Worm (Caenorhabditis elegans) whole organism, L4 larva: ENCODE results near the gene F59A6.2.

Experiments
- D1046.2 ChIP-seq: fragments of 200-800 bp; sonication (Bioruptor generic); IDR thresholded peaks from 2 replicates; pipeline ENCODE4 v1.3.6; 2022; ENCODE audit warnings: missing genetic modification characterization, missing compliant biosample characterization
- F44E2.7 ChIP-seq: fragments of 200-800 bp; sonication (Bioruptor generic); IDR thresholded peaks from 2 replicates; pipeline ENCODE4 v2.1.2; 2022; ENCODE audit warnings: missing genetic modification characterization, missing compliant biosample characterization
- T20F7.1 ChIP-seq: fragments of 200-800 bp; sonication (Bioruptor generic); optimal IDR thresholded peaks from 2 replicates; lab custom pipeline; 2018; ENCODE audit warnings: mild to moderate bottlenecking, missing genetic modification characterization, missing compliant biosample characterization
- Y105C5A.15 ChIP-seq: fragments of 200-800 bp; sonication (Bioruptor generic); IDR thresholded peaks from 2 replicates; pipeline ENCODE4 v1.3.6; 2022; ENCODE audit warnings: missing genetic modification characterization, missing compliant biosample characterization
- Y5F2A.4 ChIP-seq: fragments of 200-800 bp; sonication (Bioruptor generic); optimal IDR thresholded peaks from 2 replicates; lab custom pipeline; 2018; ENCODE audit warnings: mild to moderate bottlenecking, missing genetic modification characterization, missing compliant biosample characterization
- Y75B8A.6 ChIP-seq: fragments of 200-800 bp; sonication (Bioruptor generic); IDR thresholded peaks from 2 replicates; pipeline ENCODE4 v1.3.6; 2022; ENCODE audit warnings: missing genetic modification reagents, missing genetic modification characterization, missing compliant biosample characterization
- aha-1 ChIP-seq: fragments of 150-350 bp; peaks from one replicate; lab custom pipeline; 2014; ENCODE audit warnings: missing biosample characterization, missing genetic modification characterization
- aly-2 ChIP-seq: sonication (generic microtip); optimal IDR thresholded peaks from 2 replicates; lab custom pipeline; 2018; ENCODE audit warnings: missing biosample characterization, missing genetic modification characterization
- attf-4 ChIP-seq: sonication (generic microtip); optimal IDR thresholded peaks from 3 replicates; lab custom pipeline; 2017; ENCODE audit warnings: missing biosample characterization, missing genetic modification characterization
- ceh-28 ChIP-seq: fragments of 150-350 bp; optimal IDR thresholded peaks from 2 replicates; lab custom pipeline; 2014; ENCODE audit warnings: missing biosample characterization, missing genetic modification reagents, missing genetic modification characterization
- ceh-82 ChIP-seq: sonication (generic microtip); optimal IDR thresholded peaks from 2 replicates; lab custom pipeline; 2017; ENCODE audit warnings: missing biosample characterization, missing genetic modification characterization
- cey-2 ChIP-seq: sonication (generic microtip); optimal IDR thresholded peaks from 3 replicates; lab custom pipeline; 2017; ENCODE audit warnings: missing genetic modification characterization, mild to moderate bottlenecking, missing compliant biosample characterization, antibody characterized with exemption, borderline replicate concordance; ENCODE audit not compliant: insufficient read depth
- daf-12 ChIP-seq: fragments of 150-350 bp; optimal IDR thresholded peaks from 2 replicates; lab custom pipeline; 2014; ENCODE audit warnings: missing biosample characterization, missing genetic modification reagents, missing genetic modification characterization
- daf-16 ChIP-seq, 3 experiments: sonication (generic microtip); optimal IDR thresholded peaks; 2 replicates each; lab custom pipeline; 2016 to 2017; ENCODE audit warnings: missing genetic modification characterization in 3 of 3, missing genetic modification reagents in 3 of 3, mild to moderate bottlenecking in 2 of 3, missing compliant biosample characterization in 2 of 3, missing biosample characterization in 1 of 3, moderate library complexity in 1 of 3
- daf-19 ChIP-seq: fragments of 200-800 bp; sonication (Bioruptor generic); conservative IDR thresholded peaks from 2 replicates; pipeline ENCODE4 v1.3.6; 2022; ENCODE audit warnings: missing genetic modification characterization, missing compliant biosample characterization
- dmd-6 ChIP-seq: fragments of 200-800 bp; sonication (Bioruptor generic); IDR thresholded peaks from 2 replicates; pipeline ENCODE4 v1.3.6; 2022; ENCODE audit warnings: missing genetic modification reagents, missing genetic modification characterization, missing compliant biosample characterization
- duxl-1 ChIP-seq: sonication (generic microtip); optimal IDR thresholded peaks from 2 replicates; lab custom pipeline; 2016; ENCODE audit warnings: mild to moderate bottlenecking, missing genetic modification characterization, moderate library complexity, missing compliant biosample characterization; ENCODE audit not compliant: poor library complexity
- dve-1 ChIP-seq: sonication (generic microtip); optimal IDR thresholded peaks from 2 replicates; lab custom pipeline; 2017; ENCODE audit warnings: antibody characterized with exemption, mild to moderate bottlenecking, missing genetic modification characterization, missing compliant biosample characterization; ENCODE audit not compliant: insufficient read depth
- egl-27 ChIP-seq: sonication (generic microtip); optimal IDR thresholded peaks from 3 replicates; lab custom pipeline; 2017; ENCODE audit warnings: missing biosample characterization, missing genetic modification reagents, missing genetic modification characterization
- fkh-10 ChIP-seq: fragments of 150-350 bp; optimal IDR thresholded peaks from 2 replicates; lab custom pipeline; 2014; ENCODE audit warnings: missing biosample characterization, missing genetic modification reagents, missing genetic modification characterization
- hif-1 ChIP-seq, 2 experiments: sonication (generic microtip); optimal IDR thresholded peaks; 2 replicates each; lab custom pipeline; 2016 to 2017; ENCODE audit warnings: missing compliant biosample characterization in 2 of 2, missing genetic modification characterization in 2 of 2, missing genetic modification reagents in 2 of 2, missing genotype in 2 of 2, mild to moderate bottlenecking in 1 of 2
- hlh-30 ChIP-seq: sonication (generic microtip); optimal IDR thresholded peaks from 2 replicates; lab custom pipeline; 2017; ENCODE audit warnings: antibody characterized with exemption, mild to moderate bottlenecking, missing genetic modification characterization, missing compliant biosample characterization; ENCODE audit not compliant: insufficient read depth
- jun-1 ChIP-seq: fragments of 150-350 bp; optimal IDR thresholded peaks from 2 replicates; lab custom pipeline; 2014; ENCODE audit warnings: missing biosample characterization, missing genetic modification reagents, missing genetic modification characterization
- lin-13 ChIP-seq: fragments of 150-350 bp; optimal IDR thresholded peaks from 2 replicates; lab custom pipeline; 2014; ENCODE audit warnings: missing biosample characterization, missing genetic modification reagents, missing genetic modification characterization
- nhr-237 ChIP-seq: sonication (generic microtip); optimal IDR thresholded peaks from 2 replicates; lab custom pipeline; 2017; ENCODE audit warnings: missing biosample characterization, missing genetic modification characterization
- nhr-6 ChIP-seq: fragments of 150-350 bp; optimal IDR thresholded peaks from 2 replicates; lab custom pipeline; 2014; ENCODE audit warnings: missing biosample characterization, missing genetic modification characterization
- nhr-77 ChIP-seq: fragments of 150-350 bp; optimal IDR thresholded peaks from 2 replicates; lab custom pipeline; 2014; ENCODE audit warnings: missing biosample characterization, missing genetic modification characterization
- pha-4 ChIP-seq, 2 experiments: fragments of 150-350 bp in 1 of 2; fragments of 200-800 bp in 1 of 2; sonication (Bioruptor generic) in 1 of 2; IDR thresholded peaks in 1 of 2; optimal IDR thresholded peaks in 1 of 2; 2 replicates each; pipeline versions ENCODE4 v1.3.6 to Lab custom; 2014 to 2022; ENCODE audit warnings: missing genetic modification characterization in 2 of 2, missing genetic modification reagents in 2 of 2, missing biosample characterization in 1 of 2, missing compliant biosample characterization in 1 of 2
- pqm-1 ChIP-seq: sonication (generic microtip); optimal IDR thresholded peaks from 2 replicates; lab custom pipeline; 2017; ENCODE audit warnings: missing biosample characterization, missing genetic modification characterization
- rbr-2 ChIP-seq: sonication (generic microtip); optimal IDR thresholded peaks from 2 replicates; lab custom pipeline; 2016; ENCODE audit warnings: missing genotype, missing genetic modification characterization, missing compliant biosample characterization
- set-16 ChIP-seq: fragments of 200-800 bp; sonication (Bioruptor generic); IDR thresholded peaks from 2 replicates; pipeline ENCODE4 v1.3.6; 2022; ENCODE audit warnings: missing genetic modification reagents, missing genetic modification characterization, missing compliant biosample characterization
- unc-130 ChIP-seq: sonication (generic microtip); optimal IDR thresholded peaks from 2 replicates; lab custom pipeline; 2016; ENCODE audit warnings: missing genetic modification reagents, missing genetic modification characterization, missing compliant biosample characterization
- unc-62 ChIP-seq, 3 experiments: fragments of 150-350 bp in 1 of 3; sonication (generic microtip); optimal IDR thresholded peaks in 2 of 3; peaks in 1 of 3; 1 replicate in 1 of 3; 2 replicates in 2 of 3; lab custom pipeline; 2014 to 2017; ENCODE audit warnings: missing biosample characterization in 3 of 3, missing genetic modification characterization in 3 of 3, missing genetic modification reagents in 3 of 3, missing genotype in 1 of 3

The F59A6.2 gene

DNA sequence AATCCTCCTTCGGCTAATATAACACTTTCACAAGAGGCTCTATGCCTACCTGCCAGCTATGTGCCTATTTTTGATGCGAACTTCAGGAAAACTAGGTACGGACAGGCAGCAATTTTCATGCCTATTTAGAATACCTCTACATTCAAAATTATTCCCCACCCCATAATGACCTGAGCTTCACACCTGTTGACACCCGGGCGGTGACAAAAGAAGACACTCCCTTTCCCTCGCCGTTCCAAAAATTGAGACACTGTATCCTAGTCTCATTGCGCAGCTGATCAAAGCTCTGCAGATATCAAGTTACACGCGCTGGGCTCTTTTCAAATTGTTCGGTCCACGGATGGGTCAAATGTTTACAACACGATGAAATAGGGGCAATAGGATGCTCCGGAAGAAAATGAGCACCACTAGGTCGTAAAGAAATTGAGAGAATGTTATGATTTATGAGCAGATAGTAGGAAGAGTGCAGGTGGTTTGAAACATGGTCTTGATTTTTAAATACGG, 40.0 kb upstream of the F59A6.2 start:
- TF ChIP-seq aha-1 (peak; percentile 86), hlh-30 (tag; lab: Kevin White, UChicago) (no peak)

DNA sequence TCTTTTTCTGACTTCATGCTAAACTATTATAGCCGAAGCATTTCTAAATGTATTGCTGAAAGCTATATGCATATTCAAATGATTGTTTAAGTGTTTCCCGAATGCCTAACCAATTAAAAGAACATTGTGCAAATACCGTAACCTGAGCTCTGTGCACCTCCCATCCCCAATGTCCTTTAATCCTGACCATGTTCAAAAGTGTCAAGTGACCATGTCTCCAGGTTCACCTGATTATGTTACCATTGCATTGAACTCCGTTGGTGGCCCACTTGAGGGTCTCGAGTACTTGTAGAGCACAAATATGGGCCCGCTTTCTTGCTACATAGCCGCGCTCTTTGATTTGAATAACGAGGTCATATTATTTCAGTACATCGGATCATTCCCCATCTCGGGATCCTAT, 39.2 kb upstream of the F59A6.2 start:
- TF ChIP-seq attf-4 (tag; lab: Kevin White, UChicago) = no peak

DNA sequence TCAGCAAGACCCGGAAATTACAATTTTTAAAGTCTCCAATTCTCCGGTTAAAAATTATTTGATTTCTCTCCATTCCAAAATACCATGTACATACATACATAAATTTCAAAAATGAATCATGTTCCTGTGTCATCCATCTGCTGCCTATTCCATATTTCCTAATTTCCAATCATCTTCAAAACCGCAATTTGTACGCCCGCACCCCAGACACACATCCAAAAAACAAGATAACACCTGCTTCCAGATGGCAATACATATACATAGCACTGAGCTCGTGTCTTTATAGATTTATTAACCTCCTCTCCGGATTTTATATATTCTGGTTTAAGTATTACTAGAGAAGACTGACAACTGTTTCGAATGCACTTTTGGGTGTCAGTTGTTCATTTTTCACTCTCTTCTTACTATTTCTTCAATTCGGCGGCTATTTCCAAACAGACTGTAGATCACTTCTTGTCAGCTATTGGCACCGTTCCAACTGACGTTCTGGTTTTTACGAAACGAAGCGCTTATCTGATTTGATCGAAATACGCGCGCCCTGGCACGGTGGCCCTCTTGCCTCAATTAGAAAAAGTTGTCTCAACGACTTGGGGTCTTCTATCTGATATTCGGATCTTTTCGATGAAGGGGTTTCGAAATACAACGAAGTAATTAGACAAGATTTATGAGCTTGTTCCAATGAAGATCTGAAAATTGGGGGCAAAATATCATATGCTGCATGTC, 32.7 kb upstream of the F59A6.2 start:
- peak; percentile 40 for TF ChIP-seq aha-1
- TF ChIP-seq dve-1 (tag; lab: Kevin White, UChicago) = no peak
- no peak for TF ChIP-seq pqm-1 (tag; lab: Kevin White, UChicago)
- TF ChIP-seq cey-2 = no peak
- TF ChIP-seq, all 104 proteins: peak for 1

DNA sequence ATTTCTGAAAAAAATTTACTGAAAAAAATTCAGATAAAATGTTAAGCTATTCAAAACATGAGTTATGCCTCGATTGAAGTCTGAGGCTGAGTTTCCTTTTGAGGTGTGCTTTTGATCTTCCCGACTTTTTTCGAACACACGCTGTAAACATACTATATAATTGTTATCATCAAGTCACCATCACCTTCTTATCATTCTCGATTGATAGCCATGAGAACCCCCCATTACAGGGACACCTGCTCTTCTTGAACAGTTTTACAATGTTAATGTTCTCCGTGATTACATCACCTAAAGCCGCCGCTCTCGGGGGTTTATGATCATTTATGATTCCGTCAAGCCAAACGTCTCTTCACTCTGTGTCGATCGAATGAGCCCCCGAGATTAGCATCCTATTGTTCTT, 30.3 kb upstream of the F59A6.2 start:
- TF ChIP-seq nhr-237 (tag; lab: Kevin White, UChicago) (no peak), daf-16 (GFP tag; optimal IDR thresholded peaks at IDR 0.05; lab: Kevin White, UChicago) (no peak), daf-16 (tag; optimal IDR thresholded peaks at IDR 0.05; lab: Kevin White, UChicago) (peak; percentile 45), pqm-1 (tag; lab: Kevin White, UChicago) (peak; percentile 15)

DNA sequence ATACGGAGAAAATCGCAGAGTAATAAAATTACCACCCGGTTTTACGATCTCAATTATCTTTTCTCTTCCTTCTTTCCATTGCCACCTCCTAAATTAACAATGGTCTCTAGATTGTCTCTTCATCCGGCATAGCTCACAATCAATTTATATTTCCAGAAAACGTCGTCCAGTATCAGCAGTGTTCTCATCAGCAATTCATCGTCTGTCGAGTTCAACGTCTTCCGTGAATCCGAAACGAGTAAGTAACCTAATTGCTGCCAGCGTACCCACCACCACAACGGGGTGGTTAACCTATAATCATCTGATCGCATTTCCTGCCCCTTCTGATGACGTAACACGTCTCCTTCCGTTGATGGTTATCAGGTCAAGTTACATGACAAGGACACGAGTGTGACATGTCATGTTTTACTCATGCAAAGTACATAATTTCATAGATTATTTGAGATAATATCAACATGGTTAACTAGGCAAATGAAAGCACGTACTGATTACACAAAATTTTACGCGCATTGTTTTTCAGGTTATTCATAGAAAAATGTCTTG, 28.5 kb upstream of the F59A6.2 start:
- peak; percentile 63 for TF ChIP-seq hlh-30 (tag; lab: Kevin White, UChicago)
- peak; percentile 29; the same call in 1 of the 2 replicates for TF ChIP-seq dmd-6 (GFP tag; lab: Robert Waterston, UW)
- no peak for TF ChIP-seq egl-27
- TF ChIP-seq unc-62 (GFP tag; optimal IDR thresholded peaks at IDR 0.05 in 1 of 2; lab: Kevin White, UChicago) = peak in 1 of 2 experiments; percentile 95
- TF ChIP-seq unc-62 (tag; optimal IDR thresholded peaks at IDR 0.05; lab: Kevin White, UChicago) = no peak

DNA sequence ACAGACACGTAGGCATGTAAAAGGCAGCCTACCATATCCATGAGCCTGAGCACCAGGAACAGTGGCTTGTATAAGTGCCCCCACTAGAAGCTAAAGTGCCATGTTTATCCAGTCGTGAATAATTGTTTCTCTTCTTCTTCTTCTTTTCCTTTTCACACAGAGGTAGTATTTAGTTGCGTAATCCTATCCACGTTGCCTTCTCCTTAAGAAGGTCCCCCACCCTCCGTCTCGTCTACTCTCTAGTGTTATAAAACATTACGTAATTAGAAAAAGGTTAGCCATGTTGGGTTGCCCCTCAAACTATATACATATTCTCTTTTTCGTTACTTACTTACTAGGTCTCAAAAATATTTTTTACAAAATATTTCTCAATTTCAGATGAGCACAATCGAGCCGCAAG, 27.8 kb upstream of the F59A6.2 start:
- TF ChIP-seq nhr-6 (tag; lab: Kevin White, UChicago) (no peak), duxl-1 (tag; lab: Kevin White, UChicago) (no peak), lin-13 (GFP tag; lab: Kevin White, UChicago) (no peak), unc-130 (no peak), ceh-82 (tag; lab: Kevin White, UChicago) (no peak), cey-2 (no peak), fkh-10 (GFP tag; lab: Kevin White, UChicago) (no peak), jun-1 (tag; lab: Kevin White, UChicago) (no peak), T20F7.1 (GFP tag; lab: Kevin White, UChicago) (no peak), D1046.2 (GFP tag; lab: Robert Waterston, UW) (no peak), Y5F2A.4 (no peak)

DNA sequence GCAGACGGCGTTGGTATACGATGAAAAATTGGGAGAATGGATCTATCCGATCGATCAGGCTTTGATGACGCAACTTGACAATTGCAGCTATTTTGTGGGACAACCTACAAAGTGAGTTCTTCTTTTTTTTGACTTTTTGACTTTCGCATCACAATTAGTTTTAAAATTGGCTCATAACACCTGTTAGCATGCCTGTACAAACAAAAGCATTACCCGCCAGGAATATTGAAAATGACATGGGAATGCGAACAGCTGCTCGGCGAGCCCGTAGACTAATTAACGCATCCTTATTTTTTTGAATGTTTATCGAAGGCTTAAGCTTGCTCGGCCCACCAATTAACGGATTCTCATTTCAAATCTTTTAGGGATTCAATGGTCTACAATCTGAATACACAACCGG, 27.2 kb upstream of the F59A6.2 start:
- TF ChIP-seq set-16 (no peak), F44E2.7 (no peak), nhr-77 (no peak), dmd-6 (GFP tag; lab: Robert Waterston, UW) (no peak), daf-12 (tag; lab: Kevin White, UChicago) (no peak), ceh-28 (tag; lab: Kevin White, UChicago) (no peak), hif-1 (tag; optimal IDR thresholded peaks at IDR 0.05; lab: Kevin White, UChicago) (no peak), Y105C5A.15 (GFP tag; lab: Robert Waterston, UW) (no peak), rbr-2 (tag; lab: Kevin White, UChicago) (no peak), aly-2 (tag; lab: Kevin White, UChicago) (no peak), daf-19 (GFP tag; lab: Robert Waterston, UW) (no peak), Y75B8A.6 (no peak), pha-4 (GFP tag; IDR thresholded peaks at IDR 0.05; lab: Robert Waterston, UW) (no peak), pha-4 (tag; optimal IDR thresholded peaks at IDR 0.05; lab: Kevin White, UChicago) (no peak)
